Worm (Caenorhabditis elegans): ENCODE results near the gene F49F1.4.
"Not testable (repeated sequence)": the region's sequence is repeated elsewhere in the genome, so short reads cannot be mapped to it uniquely, and the experiment has no call there.

Gene F49F1.4

ce11 chrIV:4152143-4152542 is 36.6 kb upstream of the F49F1.4 start, which contains the start of the genes K08D10.10 and R07C12.1:
TSS of gene K08D10.10 (plus strand) at chrIV:4152235.
TSS of gene R07C12.1 (plus strand) at chrIV:4152456.
- TF ChIP-seq blmp-1 (tag; optimal IDR thresholded peaks at IDR 0.05) (no peak), mls-2 (tag; optimal IDR thresholded peaks at IDR 0.05) (no peak), lsy-2 (tag; optimal IDR thresholded peaks at IDR 0.05) (no peak), nhr-28 (tag; optimal IDR thresholded peaks at IDR 0.05) (no peak), hlh-1 (tag; optimal IDR thresholded peaks at IDR 0.05) (no peak), unc-62 (GFP tag; optimal IDR thresholded peaks at IDR 0.05) (no peak)

ce11 chrIV:4150138-4150537 is 34.6 kb upstream of the F49F1.4 start:
- TF ChIP-seq lin-32 (GFP tag; optimal IDR thresholded peaks at IDR 0.05): no peak
- no peak for TF ChIP-seq ceh-39 (tag; optimal IDR thresholded peaks at IDR 0.05)
- no peak for TF ChIP-seq bed-3 (GFP tag; optimal IDR thresholded peaks at IDR 0.05)
- no peak for TF ChIP-seq elt-1 (tag; optimal IDR thresholded peaks at IDR 0.05; ENCODE audit: borderline replicate concordance, insufficient read depth)
- TF ChIP-seq nhr-76 (tag; optimal IDR thresholded peaks at IDR 0.05): no peak
- TF ChIP-seq tbx-8 (GFP tag; optimal IDR thresholded peaks at IDR 0.05): no peak
- no peak for TF ChIP-seq unc-120 (tag; optimal IDR thresholded peaks at IDR 0.05; ENCODE audit: poor library complexity, severe bottlenecking)
- no peak for TF ChIP-seq elt-3 (tag; optimal IDR thresholded peaks at IDR 0.05)
- TF ChIP-seq ceh-43 (GFP tag; optimal IDR thresholded peaks at IDR 0.05): no peak
- TF ChIP-seq blmp-1 (tag; optimal IDR thresholded peaks at IDR 0.05): no peak
- TF ChIP-seq mab-5 (tag; optimal IDR thresholded peaks at IDR 0.05): no peak
- no peak for TF ChIP-seq lin-13 (tag; optimal IDR thresholded peaks at IDR 0.05)

- TF ChIP-seq sptf-1 (tag; optimal IDR thresholded peaks at IDR 0.05): no peak
These were observed 32.4 kb upstream of the F49F1.4 start for ce11 chrIV:4147891-4148290.

- no peak for TF ChIP-seq nhr-28 (tag; optimal IDR thresholded peaks at IDR 0.05)
- TF ChIP-seq cnd-1 (tag; optimal IDR thresholded peaks at IDR 0.05): no peak
- no peak for TF ChIP-seq ceh-39 (tag; optimal IDR thresholded peaks at IDR 0.05)
- no peak for TF ChIP-seq hlh-1 (tag; optimal IDR thresholded peaks at IDR 0.05)
- no peak for TF ChIP-seq mls-2 (tag; optimal IDR thresholded peaks at IDR 0.05)
These were observed 29.2 kb upstream of the F49F1.4 start, which contains the start of gene R07C12.3 for ce11 chrIV:4144784-4145183. TSS of gene R07C12.3 (plus strand) at chrIV:4145084.

ce11 chrIV:4142986-4143385 is 27.5 kb upstream of the F49F1.4 start, which contains the start of gene F49F1.12:
TSS of gene F49F1.12 (minus strand) at chrIV:4143086.
- not testable (repeated sequence) for TF ChIP-seq lsy-2 (tag; optimal IDR thresholded peaks at IDR 0.05); pha-4 (tag; optimal IDR thresholded peaks at IDR 0.05); flh-1 (GFP tag; optimal IDR thresholded peaks at IDR 0.05)

- TF ChIP-seq ceh-39 (tag; optimal IDR thresholded peaks at IDR 0.05) (no peak), nhr-237 (tag; optimal IDR thresholded peaks at IDR 0.05) (no peak), elt-1 (tag; optimal IDR thresholded peaks at IDR 0.05; ENCODE audit: borderline replicate concordance, insufficient read depth) (no peak), tbx-8 (GFP tag; optimal IDR thresholded peaks at IDR 0.05) (no peak), lsy-2 (tag; optimal IDR thresholded peaks at IDR 0.05) (no peak), drap-1 (GFP tag; optimal IDR thresholded peaks at IDR 0.05) (no peak), pha-4 (tag; optimal IDR thresholded peaks at IDR 0.05) (no peak), lin-13 (tag; optimal IDR thresholded peaks at IDR 0.05) (no peak), ham-2 (GFP tag; optimal IDR thresholded peaks at IDR 0.05) (no peak), sem-2 (GFP tag; optimal IDR thresholded peaks at IDR 0.05) (no peak), nhr-76 (tag; optimal IDR thresholded peaks at IDR 0.05) (no peak), mab-5 (tag; optimal IDR thresholded peaks at IDR 0.05) (no peak), nhr-28 (tag; optimal IDR thresholded peaks at IDR 0.05) (no peak), cnd-1 (tag; optimal IDR thresholded peaks at IDR 0.05) (no peak), snpc-4 (tag; optimal IDR thresholded peaks at IDR 0.05) (no peak), elt-3 (tag; optimal IDR thresholded peaks at IDR 0.05) (no peak)
These were observed 25.8 kb upstream of the F49F1.4 start, which contains the start of gene F49F1.11 for ce11 chrIV:4141311-4141710. TSS of gene F49F1.11 (minus strand) at chrIV:4141411.

- TF ChIP-seq bed-3 (GFP tag; optimal IDR thresholded peaks at IDR 0.05): no peak
- no peak for TF ChIP-seq tbx-8 (GFP tag; optimal IDR thresholded peaks at IDR 0.05)
- TF ChIP-seq ceh-83 (GFP tag; optimal IDR thresholded peaks at IDR 0.05): no peak
- TF ChIP-seq M03D4.4 (tag; optimal IDR thresholded peaks at IDR 0.05): no peak
- no peak for TF ChIP-seq elt-1 (tag; optimal IDR thresholded peaks at IDR 0.05; ENCODE audit: borderline replicate concordance, insufficient read depth)
- TF ChIP-seq blmp-1 (tag; optimal IDR thresholded peaks at IDR 0.05): no peak
- no peak for TF ChIP-seq flh-1 (GFP tag; optimal IDR thresholded peaks at IDR 0.05)
- no peak for TF ChIP-seq unc-39 (tag; optimal IDR thresholded peaks at IDR 0.05)
- TF ChIP-seq nhr-237 (tag; optimal IDR thresholded peaks at IDR 0.05): no peak
- no peak for TF ChIP-seq zip-8 (tag; optimal IDR thresholded peaks at IDR 0.05)
- TF ChIP-seq ceh-43 (GFP tag; optimal IDR thresholded peaks at IDR 0.05): no peak
- no peak for TF ChIP-seq lsy-2 (tag; optimal IDR thresholded peaks at IDR 0.05)
- no peak for TF ChIP-seq snpc-4 (tag; optimal IDR thresholded peaks at IDR 0.05)
- TF ChIP-seq drap-1 (GFP tag; optimal IDR thresholded peaks at IDR 0.05): no peak
- no peak for TF ChIP-seq nhr-28 (tag; optimal IDR thresholded peaks at IDR 0.05)
- TF ChIP-seq lin-13 (tag; optimal IDR thresholded peaks at IDR 0.05): no peak
- TF ChIP-seq ztf-11 (tag; optimal IDR thresholded peaks at IDR 0.05): no peak
- no peak for TF ChIP-seq nhr-76 (tag; optimal IDR thresholded peaks at IDR 0.05)
- TF ChIP-seq mab-5 (tag; optimal IDR thresholded peaks at IDR 0.05): no peak
- TF ChIP-seq sem-2 (GFP tag; optimal IDR thresholded peaks at IDR 0.05): no peak
These were observed 24.7 kb upstream of the F49F1.4 start, which contains the start of gene F49F1.18 for ce11 chrIV:4140265-4140664. TSS of gene F49F1.18 (minus strand) at chrIV:4140365.

Measured in whole organism, mixed stage, embryonic.